Fruit fly (Drosophila melanogaster) whole organism, embryonic: ENCODE results near the gene CG3448.
A peak's percentile ranks its signal among the peaks of the same experiment; 100 is the strongest.

Source experiments
- Adf1 ChIP-seq: fragments of 200-800 bp; sonication (Bioruptor generic); IDR thresholded peaks from 2 replicates; pipeline ENCODE4 v1.3.6; 2022; ENCODE audit warnings: missing biosample characterization, missing genetic modification characterization
- BEAF-32 ChIP-seq: fragments of 200-800 bp; sonication (Bioruptor generic); optimal IDR thresholded peaks from 3 replicates; lab custom pipeline; 2017; ENCODE audit warnings: missing biosample characterization, missing genetic modification characterization, mild to moderate bottlenecking, moderate library complexity, missing genetic modification reagents
- CG10209 ChIP-seq: fragments of 200-800 bp; sonication (Bioruptor generic); optimal IDR thresholded peaks from 3 replicates; lab custom pipeline; 2017; ENCODE audit warnings: missing biosample characterization, mild to moderate bottlenecking, missing genetic modification characterization, missing genetic modification reagents
- CG1024 ChIP-seq: fragments of 200-800 bp; sonication (Bioruptor generic); IDR thresholded peaks from 2 replicates; pipeline ENCODE4 v1.3.6; 2022; ENCODE audit warnings: missing biosample characterization, missing genetic modification characterization
- CG11456 ChIP-seq: fragments of 200-800 bp; sonication (Bioruptor generic); IDR thresholded peaks from 3 replicates; pipeline ENCODE4 v1.3.6; 2022; ENCODE audit warnings: missing biosample characterization, missing genetic modification characterization
- CG12071 ChIP-seq: fragments of 200-800 bp; sonication (Bioruptor generic); optimal IDR thresholded peaks from 3 replicates; lab custom pipeline; 2018; ENCODE audit warnings: missing biosample characterization, mild to moderate bottlenecking, missing genetic modification characterization
- CG12659 ChIP-seq: fragments of 200-800 bp; sonication (Bioruptor generic); optimal IDR thresholded peaks from 3 replicates; lab custom pipeline; 2017; ENCODE audit warnings: mild to moderate bottlenecking, missing biosample characterization, missing genetic modification reagents, missing genetic modification characterization
- CG13123 ChIP-seq: fragments of 200-800 bp; sonication (Bioruptor generic); optimal IDR thresholded peaks from 2 replicates; lab custom pipeline; 2016; ENCODE audit warnings: missing biosample characterization, missing genetic modification characterization
- CG1603 ChIP-seq: fragments of 200-800 bp; sonication (Bioruptor generic); optimal IDR thresholded peaks from 2 replicates; lab custom pipeline; 2019; ENCODE audit warnings: missing biosample characterization, mild to moderate bottlenecking, missing genetic modification characterization, moderate library complexity
- CG18599 ChIP-seq: fragments of 200-800 bp; sonication (Bioruptor generic); optimal IDR thresholded peaks from 3 replicates; lab custom pipeline; 2017; ENCODE audit warnings: missing biosample characterization, missing genetic modification characterization, mild to moderate bottlenecking, moderate library complexity, missing genetic modification reagents
- CG2120 ChIP-seq: fragments of 200-800 bp; sonication (Bioruptor generic); optimal IDR thresholded peaks from 3 replicates; lab custom pipeline; 2016; ENCODE audit warnings: missing biosample characterization, missing genetic modification characterization
- CG2199 ChIP-seq: fragments of 200-800 bp; sonication (Bioruptor generic); IDR thresholded peaks from 3 replicates; pipeline ENCODE4 v1.3.6; 2022; ENCODE audit warnings: missing biosample characterization, missing genetic modification characterization
- CG30403 ChIP-seq: fragments of 200-800 bp; sonication (Bioruptor generic); optimal IDR thresholded peaks from 3 replicates; lab custom pipeline; 2016; ENCODE audit warnings: missing biosample characterization, missing genetic modification characterization
- CG3995 ChIP-seq: fragments of 200-800 bp; sonication (Bioruptor generic); optimal IDR thresholded peaks from 3 replicates; lab custom pipeline; 2016; ENCODE audit warnings: missing biosample characterization, missing genetic modification characterization
- CG43689 ChIP-seq: fragments of 200-800 bp; sonication (Bioruptor generic); IDR thresholded peaks from 2 replicates; pipeline ENCODE4 v1.3.6; 2022; ENCODE audit warnings: missing biosample characterization, missing genetic modification characterization
- CG4730 ChIP-seq: fragments of 200-800 bp; sonication (Bioruptor generic); IDR thresholded peaks from 2 replicates; pipeline ENCODE4 v1.3.6; 2022; ENCODE audit warnings: missing biosample characterization, missing genetic modification characterization
- CG6272 ChIP-seq: fragments of 200-800 bp; sonication (Bioruptor generic); IDR thresholded peaks from 2 replicates; pipeline ENCODE4 v1.3.6; 2022; ENCODE audit warnings: missing biosample characterization, missing genetic modification characterization
- CG6654 ChIP-seq: fragments of 200-800 bp; sonication (Bioruptor generic); optimal IDR thresholded peaks from 2 replicates; lab custom pipeline; 2017; ENCODE audit warnings: missing biosample characterization, mild to moderate bottlenecking, missing genetic modification characterization
- CG6791 ChIP-seq: fragments of 200-800 bp; sonication (Bioruptor generic); IDR thresholded peaks from 3 replicates; pipeline ENCODE4 v1.3.6; 2022; ENCODE audit warnings: missing biosample characterization, missing genetic modification characterization; ENCODE audit not compliant: partially characterized antibody
- CG7271 ChIP-seq: fragments of 200-800 bp; sonication (Bioruptor generic); optimal IDR thresholded peaks from 2 replicates; lab custom pipeline; 2018; ENCODE audit warnings: missing biosample characterization, mild to moderate bottlenecking, missing genetic modification characterization, moderate library complexity
- CG7745 ChIP-seq: fragments of 200-800 bp; sonication (Bioruptor generic); optimal IDR thresholded peaks from 2 replicates; lab custom pipeline; 2018; ENCODE audit warnings: missing biosample characterization, mild to moderate bottlenecking, missing genetic modification characterization, moderate library complexity
- CG7786 ChIP-seq: fragments of 200-800 bp; sonication (Bioruptor generic); optimal IDR thresholded peaks from 2 replicates; lab custom pipeline; 2016; ENCODE audit warnings: missing biosample characterization, missing genetic modification characterization
- CG8359 ChIP-seq: fragments of 200-800 bp; sonication (Bioruptor generic); optimal IDR thresholded peaks from 2 replicates; lab custom pipeline; 2017; ENCODE audit warnings: missing biosample characterization, mild to moderate bottlenecking, missing genetic modification characterization, borderline replicate concordance
- CG8388 ChIP-seq: fragments of 200-800 bp; sonication (Bioruptor generic); optimal IDR thresholded peaks from 2 replicates; lab custom pipeline; 2019; ENCODE audit warnings: missing biosample characterization, mild to moderate bottlenecking, missing genetic modification characterization, moderate library complexity
- CG9797 ChIP-seq: fragments of 200-800 bp; sonication (Bioruptor generic); optimal IDR thresholded peaks from 3 replicates; lab custom pipeline; 2018; ENCODE audit warnings: missing biosample characterization, mild to moderate bottlenecking, missing genetic modification characterization
- CG9817 ChIP-seq: fragments of 200-800 bp; sonication (Bioruptor generic); optimal IDR thresholded peaks from 2 replicates; lab custom pipeline; 2018; ENCODE audit warnings: missing biosample characterization, mild to moderate bottlenecking, missing genetic modification characterization, moderate library complexity
- CrebB ChIP-seq: fragments of 200-800 bp; sonication (Bioruptor generic); optimal IDR thresholded peaks from 3 replicates; lab custom pipeline; 2018; ENCODE audit warnings: missing biosample characterization, mild to moderate bottlenecking, missing genetic modification characterization
- Doc2 ChIP-seq: fragments of 200-800 bp; sonication (Bioruptor generic); IDR thresholded peaks from 2 replicates; pipeline ENCODE4 v1.3.6; 2022; ENCODE audit warnings: missing biosample characterization, missing genetic modification characterization
- HLH4C ChIP-seq: fragments of 200-800 bp; sonication (Bioruptor generic); IDR thresholded peaks from 3 replicates; pipeline ENCODE4 v1.3.6; 2022; ENCODE audit warnings: missing biosample characterization, missing genetic modification characterization; ENCODE audit not compliant: partially characterized antibody
- Hey ChIP-seq: fragments of 200-800 bp; sonication (Bioruptor generic); optimal IDR thresholded peaks from 3 replicates; lab custom pipeline; 2018; ENCODE audit warnings: missing biosample characterization, mild to moderate bottlenecking, missing genetic modification characterization
- Hmr ChIP-seq: fragments of 200-800 bp; sonication (Bioruptor generic); optimal IDR thresholded peaks from 3 replicates; lab custom pipeline; 2017; ENCODE audit warnings: mild to moderate bottlenecking, missing biosample characterization, missing genetic modification reagents, missing genetic modification characterization
- Myb ChIP-seq: fragments of 200-800 bp; sonication (Bioruptor generic); optimal IDR thresholded peaks from 2 replicates; lab custom pipeline; 2016; ENCODE audit warnings: missing biosample characterization, missing genetic modification characterization
- Oli ChIP-seq: fragments of 200-800 bp; sonication (Bioruptor generic); optimal IDR thresholded peaks from 2 replicates; lab custom pipeline; 2018; ENCODE audit warnings: missing biosample characterization, mild to moderate bottlenecking, missing genetic modification characterization, moderate library complexity
- Sin3A ChIP-seq: fragments of >200 bp; optimal IDR thresholded peaks from 2 replicates; lab custom pipeline; 2018
- Xrp1 ChIP-seq: fragments of 200-800 bp; sonication (Bioruptor generic); IDR thresholded peaks from 2 replicates; pipeline ENCODE4 v1.3.6; 2022; ENCODE audit warnings: missing biosample characterization, missing genetic modification characterization
- chif ChIP-seq, 2 experiments: fragments of 200-800 bp; sonication (Bioruptor generic); optimal IDR thresholded peaks; 3 replicates each; lab custom pipeline; 2016; ENCODE audit warnings: missing biosample characterization in 2 of 2, missing genetic modification characterization in 2 of 2
- crp ChIP-seq, 2 experiments: fragments of 200-800 bp; sonication (Bioruptor generic); optimal IDR thresholded peaks; 2 replicates in 1 of 2; 3 replicates in 1 of 2; lab custom pipeline; 2017; ENCODE audit warnings: missing biosample characterization in 2 of 2, missing genetic modification characterization in 2 of 2, mild to moderate bottlenecking in 1 of 2, moderate library complexity in 1 of 2
- dpn ChIP-seq, 2 experiments: fragments of 200-800 bp; sonication (Bioruptor generic); optimal IDR thresholded peaks; 3 replicates each; lab custom pipeline; 2016; ENCODE audit warnings: missing biosample characterization in 2 of 2, missing genetic modification characterization in 2 of 2
- grau ChIP-seq: fragments of 200-800 bp; optimal IDR thresholded peaks from 3 replicates; lab custom pipeline; 2019; ENCODE audit warnings: missing biosample characterization, mild to moderate bottlenecking, missing genetic modification characterization, moderate library complexity
- hkb ChIP-seq, 2 experiments: fragments of 200-800 bp in 1 of 2; fragments of >200 bp in 1 of 2; sonication (Bioruptor generic) in 1 of 2; IDR thresholded peaks in 1 of 2; optimal IDR thresholded peaks in 1 of 2; 2 replicates each; pipeline versions ENCODE4 v1.3.6 to Lab custom; 2017 to 2022; ENCODE audit warnings: missing biosample characterization in 1 of 2, missing genetic modification characterization in 1 of 2
- ken ChIP-seq: fragments of 200-800 bp; sonication (Bioruptor generic); IDR thresholded peaks from 3 replicates; pipeline ENCODE4 v1.3.6; 2022; ENCODE audit warnings: missing biosample characterization, missing genetic modification characterization
- kni ChIP-seq: fragments of 200-800 bp; sonication (Bioruptor generic); optimal IDR thresholded peaks from 3 replicates; lab custom pipeline; 2017; ENCODE audit warnings: mild to moderate bottlenecking, missing biosample characterization, missing genetic modification reagents, missing genetic modification characterization
- lilli ChIP-seq: fragments of 200-800 bp; sonication (Bioruptor generic); optimal IDR thresholded peaks from 3 replicates; lab custom pipeline; 2016; ENCODE audit warnings: missing biosample characterization, missing genetic modification characterization
- prd ChIP-seq, 3 experiments: fragments of >200 bp in 2 of 3; fragments of 200-800 bp in 1 of 3; sonication (Bioruptor generic) in 1 of 3; optimal IDR thresholded peaks in 2 of 3; IDR thresholded peaks in 1 of 3; 2 replicates in 2 of 3; 3 replicates in 1 of 3; pipeline versions ENCODE4 v1.3.6 to Lab custom; 2017 to 2022; ENCODE audit warnings: missing biosample characterization in 1 of 3, missing genetic modification characterization in 1 of 3
- seq ChIP-seq: fragments of 200-800 bp; sonication (Bioruptor generic); IDR thresholded peaks from 2 replicates; pipeline ENCODE4 v1.3.6; 2022; ENCODE audit warnings: missing biosample characterization, missing genetic modification characterization
- unpg ChIP-seq: fragments of 200-800 bp; sonication (Bioruptor generic); optimal IDR thresholded peaks from 3 replicates; lab custom pipeline; 2018; ENCODE audit warnings: missing biosample characterization, mild to moderate bottlenecking, missing genetic modification characterization, moderate library complexity
- vvl ChIP-seq: fragments of 200-800 bp; sonication (Bioruptor generic); IDR thresholded peaks from 2 replicates; pipeline ENCODE4 v1.3.6; 2022; ENCODE audit warnings: missing biosample characterization, missing genetic modification characterization
- wor ChIP-seq: fragments of 200-800 bp; sonication (Bioruptor generic); IDR thresholded peaks from 2 replicates; pipeline ENCODE4 v1.3.6; 2022; ENCODE audit warnings: missing biosample characterization, missing genetic modification characterization

CG3448 gene

DNA sequence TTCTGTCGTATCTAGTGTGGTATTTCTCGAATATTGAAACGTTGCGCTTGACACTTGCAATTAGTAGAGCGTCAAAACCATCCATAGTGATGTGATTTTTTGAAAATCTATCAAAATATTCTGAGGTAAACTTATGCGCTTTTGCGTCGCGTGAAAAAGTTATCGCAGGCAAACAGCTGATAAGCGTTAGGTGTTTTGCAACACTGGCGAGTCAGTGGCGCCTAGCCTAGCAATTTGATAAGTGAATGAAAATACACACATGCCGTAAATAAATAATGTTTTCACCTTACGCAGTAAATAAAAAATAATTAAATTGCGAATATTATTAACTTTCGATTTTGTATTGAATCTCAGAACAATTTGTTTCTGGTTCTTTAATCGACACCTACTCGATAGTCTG lies 16.1 kb downstream of the CG3448 start, which contains the start of gene CG42526 (continued):
- TF ChIP-seq CG18599: peak; percentile 48
- TF ChIP-seq HLH4C: peak; percentile 25; the same call in 1 of the 3 replicates
- no peak for TF ChIP-seq kni (GFP tag; lab: Kevin White, UChicago)
- 0 out of 2 replicates have a peak, but pooled peaks have one; percentile 17 for TF ChIP-seq Adf1 (GFP tag; lab: Robert Waterston, UW)
- TF ChIP-seq Hmr (GFP tag; lab: Kevin White, UChicago): peak; percentile 62
- TF ChIP-seq CrebB: no peak
- TF ChIP-seq Myb: peak; percentile 43
- peak; percentile 66 for TF ChIP-seq BEAF-32 (GFP tag; lab: Kevin White, UChicago)
- TF ChIP-seq CG30403: peak; percentile 66
- TF ChIP-seq CG8388 (GFP tag; lab: Kevin White, UChicago): peak; percentile 1
- TF ChIP-seq ken (GFP tag; lab: Robert Waterston, UW): peak; percentile 54; the same call in 2 of the 3 replicates
- TF ChIP-seq hkb (optimal IDR thresholded peaks at IDR 0.05; lab: Kevin White, UChicago): no peak
- TF ChIP-seq hkb (GFP tag; IDR thresholded peaks at IDR 0.05; lab: Robert Waterston, UW): peak; percentile 28; the same call in 1 of the 2 replicates
- TF ChIP-seq CG3995 (GFP tag; lab: Kevin White, UChicago): peak; percentile 21
- peak; percentile 82 for TF ChIP-seq lilli (GFP tag; lab: Kevin White, UChicago)
- 0 out of 3 replicates have a peak, but pooled peaks have one; percentile 47 for TF ChIP-seq CG11456 (GFP tag; lab: Robert Waterston, UW)
- no peak for TF ChIP-seq CG7271 (tag; lab: Kevin White, UChicago)
- no peak for TF ChIP-seq CG8359 (GFP tag; lab: Kevin White, UChicago)
- no peak for TF ChIP-seq CG6272 (GFP tag; lab: Robert Waterston, UW)
- TF ChIP-seq CG12071 (GFP tag; lab: Kevin White, UChicago): no peak
- peak; percentile 59 for TF ChIP-seq CG1603 (tag; lab: Kevin White, UChicago)
- no peak for TF ChIP-seq CG6654 (GFP tag; lab: Kevin White, UChicago)
- TF ChIP-seq CG1024: no peak
- peak; percentile 43 for TF ChIP-seq unpg
- TF ChIP-seq CG12659 (GFP tag; lab: Kevin White, UChicago): peak; percentile 59
- TF ChIP-seq grau (tag; lab: Kevin White, UChicago): peak; percentile 53
- TF ChIP-seq CG9817 (tag; lab: Kevin White, UChicago): peak; percentile 24
- TF ChIP-seq vvl: peak; percentile 51
- no peak for TF ChIP-seq wor (GFP tag; lab: Robert Waterston, UW)
- no peak for TF ChIP-seq Xrp1 (GFP tag; lab: Robert Waterston, UW)
- 0 out of 2 replicates have a peak, but pooled peaks have one; percentile 10 for TF ChIP-seq CG43689 (GFP tag; lab: Robert Waterston, UW)
- 0 out of 2 replicates have a peak, but pooled peaks have one; percentile 12 for TF ChIP-seq seq (GFP tag; lab: Robert Waterston, UW)
- peak; percentile 39 for TF ChIP-seq CG10209 (GFP tag; lab: Kevin White, UChicago)
- peak; percentile 80 for TF ChIP-seq CG2120
- no peak for TF ChIP-seq prd (optimal IDR thresholded peaks at IDR 0.05; lab: Kevin White, UChicago)
- TF ChIP-seq prd (GFP tag; IDR thresholded peaks at IDR 0.05; lab: Robert Waterston, UW): no peak
- peak; percentile 7 for TF ChIP-seq CG13123 (GFP tag; lab: Kevin White, UChicago)
- 0 out of 3 replicates have a peak, but pooled peaks have one; percentile 5 for TF ChIP-seq CG2199 (GFP tag; lab: Robert Waterston, UW)
- TF ChIP-seq CG6791: no peak
- TF ChIP-seq crp (GFP tag; optimal IDR thresholded peaks at IDR 0.05; lab: Kevin White, UChicago): peak; percentile 56 to 90
- no peak for TF ChIP-seq Oli (tag; lab: Kevin White, UChicago)
- peak; percentile 30 for TF ChIP-seq CG7786 (GFP tag; lab: Kevin White, UChicago)
- TF ChIP-seq CG9797 (GFP tag; lab: Kevin White, UChicago): peak; percentile 18
- TF ChIP-seq chif (GFP tag; optimal IDR thresholded peaks at IDR 0.05; lab: Kevin White, UChicago): peak in 1 of 2 experiments; percentile 39
- TF ChIP-seq dpn (GFP tag; optimal IDR thresholded peaks at IDR 0.05; lab: Kevin White, UChicago): peak in 1 of 2 experiments; percentile 58
- no peak for TF ChIP-seq Doc2 (GFP tag; lab: Robert Waterston, UW)
- peak; percentile 25 for TF ChIP-seq Sin3A (lab: Kevin White, UChicago)
- no peak for TF ChIP-seq CG4730
- TF ChIP-seq Hey (tag; lab: Kevin White, UChicago): no peak
- no peak for TF ChIP-seq CG7745
